Fruit fly (Drosophila melanogaster) whole organism, embryonic: ENCODE measurements around the gene GstD8.
A peak's percentile ranks its signal among the peaks of the same experiment; 100 is the strongest.

Source experiments
- BEAF-32 ChIP-seq: fragments of 200-800 bp; sonication (Bioruptor generic); optimal IDR thresholded peaks from 3 replicates; lab custom pipeline; 2017; ENCODE audit warnings: missing biosample characterization, missing genetic modification characterization, mild to moderate bottlenecking, moderate library complexity, missing genetic modification reagents
- CG10267 ChIP-seq: fragments of 200-800 bp; sonication (Bioruptor generic); optimal IDR thresholded peaks from 2 replicates; lab custom pipeline; 2018; ENCODE audit warnings: missing biosample characterization, mild to moderate bottlenecking, missing genetic modification characterization, moderate library complexity
- CG10431 ChIP-seq: fragments of 200-800 bp; sonication (Bioruptor generic); optimal IDR thresholded peaks from 3 replicates; lab custom pipeline; 2018; ENCODE audit warnings: missing biosample characterization, mild to moderate bottlenecking, missing genetic modification characterization
- CG12236 ChIP-seq: fragments of 200-800 bp; sonication (Bioruptor generic); optimal IDR thresholded peaks from 2 replicates; lab custom pipeline; 2016; ENCODE audit warnings: missing biosample characterization, missing genetic modification characterization
- CG12659 ChIP-seq: fragments of 200-800 bp; sonication (Bioruptor generic); optimal IDR thresholded peaks from 3 replicates; lab custom pipeline; 2017; ENCODE audit warnings: mild to moderate bottlenecking, missing biosample characterization, missing genetic modification reagents, missing genetic modification characterization
- CG13424 ChIP-seq: fragments of 200-800 bp; sonication (Bioruptor generic); optimal IDR thresholded peaks from 2 replicates; lab custom pipeline; 2019; ENCODE audit warnings: missing biosample characterization, mild to moderate bottlenecking, missing genetic modification characterization, moderate library complexity
- CG13894 ChIP-seq: fragments of 200-800 bp; sonication (Bioruptor generic); optimal IDR thresholded peaks from 3 replicates; lab custom pipeline; 2018; ENCODE audit warnings: missing biosample characterization, mild to moderate bottlenecking, missing genetic modification characterization, moderate library complexity
- CG14860 ChIP-seq: fragments of 200-800 bp; sonication (Bioruptor generic); IDR thresholded peaks from 3 replicates; pipeline ENCODE4 v1.3.6; 2022; ENCODE audit warnings: missing biosample characterization, missing genetic modification characterization; ENCODE audit not compliant: partially characterized antibody
- CG15514 ChIP-seq: fragments of 200-800 bp; sonication (Bioruptor generic); optimal IDR thresholded peaks from 3 replicates; lab custom pipeline; 2017; ENCODE audit warnings: missing biosample characterization, missing genetic modification characterization, mild to moderate bottlenecking, moderate library complexity, missing genetic modification reagents
- CG16779 ChIP-seq: fragments of 200-800 bp; sonication (Bioruptor generic); IDR thresholded peaks from 2 replicates; pipeline ENCODE4 v1.3.6; 2022; ENCODE audit warnings: missing biosample characterization, missing genetic modification characterization
- CG16813 ChIP-seq: fragments of 200-800 bp; sonication (Bioruptor generic); IDR thresholded peaks from 3 replicates; pipeline ENCODE4 v1.3.6; 2022; ENCODE audit warnings: missing biosample characterization, missing genetic modification characterization; ENCODE audit not compliant: partially characterized antibody
- CG2712 ChIP-seq: fragments of 200-800 bp; optimal IDR thresholded peaks from 3 replicates; lab custom pipeline; 2019; ENCODE audit warnings: missing biosample characterization, mild to moderate bottlenecking, missing genetic modification characterization, moderate library complexity
- CG34224 ChIP-seq: fragments of 200-800 bp; sonication (Bioruptor generic); IDR thresholded peaks from 3 replicates; pipeline ENCODE4 v1.3.6; 2022; ENCODE audit warnings: missing biosample characterization, missing genetic modification characterization; ENCODE audit not compliant: partially characterized antibody
- CG4617 ChIP-seq: fragments of 200-800 bp; sonication (Bioruptor generic); optimal IDR thresholded peaks from 3 replicates; lab custom pipeline; 2016; ENCODE audit warnings: missing biosample characterization, missing genetic modification characterization, borderline replicate concordance
- CG7963 ChIP-seq: fragments of 200-800 bp; sonication (Bioruptor generic); IDR thresholded peaks from 3 replicates; pipeline ENCODE4 v1.3.6; 2022; ENCODE audit warnings: missing biosample characterization, missing genetic modification characterization; ENCODE audit not compliant: partially characterized antibody
- CG9727 ChIP-seq: fragments of 200-800 bp; sonication (Bioruptor generic); optimal IDR thresholded peaks from 3 replicates; lab custom pipeline; 2017; ENCODE audit warnings: missing biosample characterization, mild to moderate bottlenecking, missing genetic modification characterization
- Dll ChIP-seq: fragments of 200-800 bp; sonication (Bioruptor generic); IDR thresholded peaks from 4 replicates; pipeline ENCODE4 v1.3.6; 2022; ENCODE audit warnings: missing biosample characterization, missing genetic modification characterization; ENCODE audit not compliant: partially characterized antibody
- HmgZ ChIP-seq: fragments of 200-800 bp; sonication (Bioruptor generic); optimal IDR thresholded peaks from 2 replicates; lab custom pipeline; 2018; ENCODE audit warnings: missing biosample characterization, mild to moderate bottlenecking, missing genetic modification characterization
- Lhr ChIP-seq: fragments of 200-800 bp; sonication (Bioruptor generic); optimal IDR thresholded peaks from 3 replicates; lab custom pipeline; 2017; ENCODE audit warnings: mild to moderate bottlenecking, missing biosample characterization, missing genetic modification reagents, missing genetic modification characterization
- Myb ChIP-seq: fragments of 200-800 bp; sonication (Bioruptor generic); optimal IDR thresholded peaks from 2 replicates; lab custom pipeline; 2016; ENCODE audit warnings: missing biosample characterization, missing genetic modification characterization
- NfI ChIP-seq: fragments of 200-800 bp; sonication (Bioruptor generic); optimal IDR thresholded peaks from 3 replicates; lab custom pipeline; 2018; ENCODE audit warnings: missing biosample characterization, mild to moderate bottlenecking, missing genetic modification characterization, moderate library complexity
- Xbp1 ChIP-seq: fragments of 200-800 bp; sonication (Bioruptor generic); optimal IDR thresholded peaks from 3 replicates; lab custom pipeline; 2016; ENCODE audit warnings: missing biosample characterization, mild to moderate bottlenecking, missing genetic modification characterization
- al ChIP-seq: fragments of 200-800 bp; sonication (Bioruptor generic); IDR thresholded peaks from 2 replicates; pipeline ENCODE4 v1.3.6; 2022; ENCODE audit warnings: missing biosample characterization, missing genetic modification characterization
- ato ChIP-seq: fragments of 200-800 bp; sonication (Bioruptor generic); IDR thresholded peaks from 2 replicates; pipeline ENCODE4 v1.3.6; 2022; ENCODE audit warnings: missing biosample characterization, missing genetic modification characterization; ENCODE audit not compliant: partially characterized antibody
- crol ChIP-seq: fragments of 200-800 bp; sonication (Bioruptor generic); IDR thresholded peaks from 2 replicates; pipeline ENCODE4 v1.3.6; 2022; ENCODE audit warnings: missing biosample characterization, missing genetic modification characterization
- disco-r ChIP-seq: fragments of 200-800 bp; sonication (Bioruptor generic); optimal IDR thresholded peaks from 2 replicates; lab custom pipeline; 2016; ENCODE audit warnings: missing biosample characterization, missing genetic modification characterization
- her ChIP-seq: fragments of 200-800 bp; sonication (Bioruptor generic); optimal IDR thresholded peaks from 2 replicates; lab custom pipeline; 2016; ENCODE audit warnings: missing biosample characterization, missing genetic modification characterization
- hkb ChIP-seq, 2 experiments: fragments of 200-800 bp in 1 of 2; fragments of >200 bp in 1 of 2; sonication (Bioruptor generic) in 1 of 2; IDR thresholded peaks in 1 of 2; optimal IDR thresholded peaks in 1 of 2; 2 replicates each; pipeline versions ENCODE4 v1.3.6 to Lab custom; 2017 to 2022; ENCODE audit warnings: missing biosample characterization in 1 of 2, missing genetic modification characterization in 1 of 2
- jigr1 ChIP-seq: fragments of 200-800 bp; sonication (Bioruptor generic); IDR thresholded peaks from 3 replicates; pipeline ENCODE4 v1.3.6; 2022; ENCODE audit warnings: missing biosample characterization, missing genetic modification characterization
- jumu ChIP-seq: fragments of 200-800 bp; sonication (Bioruptor generic); optimal IDR thresholded peaks from 3 replicates; lab custom pipeline; 2016; ENCODE audit warnings: missing biosample characterization, missing genetic modification characterization
- kah ChIP-seq: fragments of 200-800 bp; sonication (Bioruptor generic); optimal IDR thresholded peaks from 2 replicates; lab custom pipeline; 2018; ENCODE audit warnings: missing biosample characterization, mild to moderate bottlenecking, missing genetic modification characterization
- klu ChIP-seq: fragments of 200-800 bp; sonication (Bioruptor generic); IDR thresholded peaks from 2 replicates; pipeline ENCODE4 v1.3.6; 2022; ENCODE audit warnings: missing biosample characterization, missing genetic modification characterization
- lilli ChIP-seq: fragments of 200-800 bp; sonication (Bioruptor generic); optimal IDR thresholded peaks from 3 replicates; lab custom pipeline; 2016; ENCODE audit warnings: missing biosample characterization, missing genetic modification characterization
- lov ChIP-seq, 2 experiments: fragments of 200-800 bp in 1 of 2; fragments of >200 bp in 1 of 2; sonication (Bioruptor generic) in 1 of 2; IDR thresholded peaks in 1 of 2; optimal IDR thresholded peaks in 1 of 2; 2 replicates in 1 of 2; 3 replicates in 1 of 2; pipeline versions ENCODE4 v1.3.6 to Lab custom; 2017 to 2022; ENCODE audit warnings: missing biosample characterization in 1 of 2, missing genetic modification characterization in 1 of 2
- mld ChIP-seq: fragments of 200-800 bp; sonication (Bioruptor generic); IDR thresholded peaks from 3 replicates; pipeline ENCODE4 v1.3.6; 2022; ENCODE audit warnings: missing biosample characterization, missing genetic modification characterization; ENCODE audit not compliant: partially characterized antibody
- nom ChIP-seq: fragments of 200-800 bp; sonication (Bioruptor generic); optimal IDR thresholded peaks from 2 replicates; lab custom pipeline; 2017; ENCODE audit warnings: missing biosample characterization, missing genetic modification characterization, mild to moderate bottlenecking, moderate library complexity, missing genetic modification reagents
- pb ChIP-seq: fragments of 200-800 bp; sonication (Bioruptor generic); optimal IDR thresholded peaks from 3 replicates; lab custom pipeline; 2016; ENCODE audit warnings: missing biosample characterization, missing genetic modification characterization
- pros ChIP-seq: fragments of 200-800 bp; sonication (Bioruptor generic); optimal IDR thresholded peaks from 3 replicates; lab custom pipeline; 2019; ENCODE audit warnings: missing biosample characterization, mild to moderate bottlenecking, missing genetic modification characterization, moderate library complexity
- row ChIP-seq: fragments of 200-800 bp; sonication (Bioruptor generic); IDR thresholded peaks from 3 replicates; pipeline ENCODE4 v1.3.6; 2022; ENCODE audit warnings: missing biosample characterization, missing genetic modification characterization
- salm ChIP-seq: fragments of 200-800 bp; sonication (Bioruptor generic); optimal IDR thresholded peaks from 2 replicates; lab custom pipeline; 2018; ENCODE audit warnings: missing biosample characterization, mild to moderate bottlenecking, missing genetic modification characterization
- scrt ChIP-seq: fragments of 200-800 bp; sonication (Bioruptor generic); optimal IDR thresholded peaks from 2 replicates; lab custom pipeline; 2018; ENCODE audit warnings: missing biosample characterization, mild to moderate bottlenecking, missing genetic modification characterization, moderate library complexity
- sob ChIP-seq: fragments of 200-800 bp; sonication (Bioruptor generic); IDR thresholded peaks from 2 replicates; pipeline ENCODE4 v1.3.6; 2022; ENCODE audit warnings: missing biosample characterization, missing genetic modification characterization
- sr ChIP-seq: fragments of 200-800 bp; sonication (Bioruptor generic); IDR thresholded peaks from 3 replicates; pipeline ENCODE4 v1.3.6; 2022; ENCODE audit warnings: missing biosample characterization, missing genetic modification characterization
- stwl ChIP-seq: fragments of 200-800 bp; sonication (Bioruptor generic); optimal IDR thresholded peaks from 3 replicates; lab custom pipeline; 2018; ENCODE audit warnings: missing biosample characterization, mild to moderate bottlenecking, missing genetic modification characterization, moderate library complexity
- tgo ChIP-seq: fragments of 200-800 bp; sonication (Bioruptor generic); IDR thresholded peaks from 3 replicates; pipeline ENCODE4 v1.3.6; 2022; ENCODE audit warnings: missing biosample characterization, missing genetic modification characterization
- vnd ChIP-seq: fragments of 200-800 bp; sonication (Bioruptor generic); IDR thresholded peaks from 3 replicates; pipeline ENCODE4 v1.3.6; 2022; ENCODE audit warnings: missing biosample characterization, missing genetic modification characterization; ENCODE audit not compliant: partially characterized antibody
- yki ChIP-seq: fragments of >200 bp; optimal IDR thresholded peaks from 3 replicates; lab custom pipeline; 2018
- zfh1 ChIP-seq: fragments of 200-800 bp; sonication (Bioruptor generic); IDR thresholded peaks from 3 replicates; pipeline ENCODE4 v1.3.6; 2022; ENCODE audit warnings: missing biosample characterization, missing genetic modification characterization

The GstD8 gene

dm6 chr3R:12408160-12408559, 28.4 kb downstream of the GstD8 start, which contains the start of gene CG5196:
TSS of gene CG5196 (plus strand) at chr3R:12408316.
- TF ChIP-seq klu (GFP tag; lab: Robert Waterston, UW): no peak
- TF ChIP-seq sr (GFP tag; lab: Robert Waterston, UW): no peak
- TF ChIP-seq CG12659: peak; percentile 78
- TF ChIP-seq ato (GFP tag; lab: Robert Waterston, UW): peak; percentile 57; the same call in 1 of the 2 replicates
- TF ChIP-seq tgo (GFP tag; lab: Robert Waterston, UW): no peak
- TF ChIP-seq Xbp1: peak; percentile 12
- no peak for TF ChIP-seq hkb (optimal IDR thresholded peaks at IDR 0.05; lab: Kevin White, UChicago)
- no peak for TF ChIP-seq hkb (GFP tag; IDR thresholded peaks at IDR 0.05; lab: Robert Waterston, UW)
- peak; percentile 30 for TF ChIP-seq NfI (GFP tag; lab: Kevin White, UChicago)
- TF ChIP-seq CG16779: peak; percentile 45; the same call in 1 of the 2 replicates
- peak; percentile 48 for TF ChIP-seq CG2712 (tag; lab: Kevin White, UChicago)
- peak; percentile 52; the same call in 2 of the 3 replicates for TF ChIP-seq CG16813 (GFP tag; lab: Robert Waterston, UW)
- TF ChIP-seq her: peak; percentile 13
- TF ChIP-seq kah: peak; percentile 17
- no peak for TF ChIP-seq pros (GFP tag; lab: Kevin White, UChicago)
- no peak for TF ChIP-seq crol (GFP tag; lab: Robert Waterston, UW)
- TF ChIP-seq lilli (GFP tag; lab: Kevin White, UChicago): peak; percentile 11
- no peak for TF ChIP-seq scrt (GFP tag; lab: Kevin White, UChicago)
- TF ChIP-seq CG10267 (tag; lab: Kevin White, UChicago): peak; percentile 62
- TF ChIP-seq CG13424 (tag; lab: Kevin White, UChicago): peak; percentile 16
- TF ChIP-seq mld (GFP tag; lab: Robert Waterston, UW): peak; percentile 58; the same call in 2 of the 3 replicates
- no peak for TF ChIP-seq CG12236
- no peak for TF ChIP-seq CG9727 (GFP tag; lab: Kevin White, UChicago)
- TF ChIP-seq vnd (GFP tag; lab: Robert Waterston, UW): peak; percentile 61; the same call in 2 of the 3 replicates
- peak; percentile 55 for TF ChIP-seq CG4617
- peak; percentile 15 for TF ChIP-seq Myb (GFP tag; lab: Kevin White, UChicago)
- peak; percentile 64 for TF ChIP-seq Dll
- TF ChIP-seq CG7963 (GFP tag; lab: Robert Waterston, UW): peak; percentile 55; the same call in 2 of the 3 replicates
- peak; percentile 27; the same call in 2 of the 3 replicates for TF ChIP-seq CG14860 (GFP tag; lab: Robert Waterston, UW)
- peak; percentile 45 for TF ChIP-seq nom (GFP tag; lab: Kevin White, UChicago)
- no peak for TF ChIP-seq CG10431 (GFP tag; lab: Kevin White, UChicago)
- TF ChIP-seq CG15514 (GFP tag; lab: Kevin White, UChicago): peak; percentile 99
- TF ChIP-seq al (GFP tag; lab: Robert Waterston, UW): no peak
- TF ChIP-seq BEAF-32 (GFP tag; lab: Kevin White, UChicago): peak; percentile 73
- peak; percentile 81 for TF ChIP-seq CG34224 (GFP tag; lab: Robert Waterston, UW)
- peak; percentile 26 for TF ChIP-seq pb (GFP tag; lab: Kevin White, UChicago)
- peak; percentile 49 for TF ChIP-seq Lhr (GFP tag; lab: Kevin White, UChicago)
- peak; percentile 5 for TF ChIP-seq jumu (GFP tag; lab: Kevin White, UChicago)
- peak; percentile 94 for TF ChIP-seq stwl (tag; lab: Kevin White, UChicago)
- TF ChIP-seq CG13894 (tag; lab: Kevin White, UChicago): peak; percentile 51
- peak; percentile 74 for TF ChIP-seq row (GFP tag; lab: Robert Waterston, UW)
- peak; percentile 20; the same call in 1 of the 2 replicates for TF ChIP-seq sob (GFP tag; lab: Robert Waterston, UW)
- TF ChIP-seq yki (lab: Kevin White, UChicago): no peak
- TF ChIP-seq salm (tag; lab: Kevin White, UChicago): no peak
- no peak for TF ChIP-seq disco-r (GFP tag; lab: Kevin White, UChicago)
- TF ChIP-seq HmgZ (tag; lab: Kevin White, UChicago): peak; percentile 81
- TF ChIP-seq jigr1 (GFP tag; lab: Robert Waterston, UW): no peak
- TF ChIP-seq lov (optimal IDR thresholded peaks at IDR 0.05; lab: Kevin White, UChicago): no peak
- TF ChIP-seq lov (GFP tag; IDR thresholded peaks at IDR 0.05; lab: Robert Waterston, UW): 0 out of 3 replicates have a peak, but pooled peaks have one; percentile 16
- 0 out of 3 replicates have a peak, but pooled peaks have one; percentile 27 for TF ChIP-seq zfh1 (GFP tag; lab: Robert Waterston, UW)
